Worm (Caenorhabditis elegans) whole organism, midembryonic: ENCODE measurements around the gene srp-2.

Experiments used
- ref-1 ChIP-seq: fragments of 200-800 bp; sonication (Bioruptor generic); conservative IDR thresholded peaks from 2 replicates; pipeline ENCODE4 v1.3.6; 2022; ENCODE audit warnings: missing genetic modification reagents, missing genetic modification characterization, missing compliant biosample characterization
- tab-1 ChIP-seq: fragments of 200-800 bp; sonication (Bioruptor generic); IDR thresholded peaks from 2 replicates; pipeline ENCODE4 v1.3.6; 2022; ENCODE audit warnings: missing genetic modification characterization, missing compliant biosample characterization
- ztf-29 ChIP-seq: fragments of 200-800 bp; sonication (Bioruptor generic); IDR thresholded peaks from 2 replicates; pipeline ENCODE4 v1.3.6; 2022; ENCODE audit warnings: missing genetic modification reagents, missing genetic modification characterization, missing compliant biosample characterization

ce11 chrV:738770-739169 is 23.7 kb upstream of the srp-2 start, which contains the start of gene srj-24:
- TF ChIP-seq ref-1 (GFP tag; lab: Robert Waterston, UW) = no peak
- TF ChIP-seq tab-1 = no peak
- TF ChIP-seq ztf-29 (GFP tag; lab: Robert Waterston, UW) = no peak
